Worm (Caenorhabditis elegans) whole organism, mixed stage, embryonic: Measurements from ENCODE around the gene srsx-37.

Source experiments
- M03D4.4 ChIP-seq: sonication (generic microtip); optimal IDR thresholded peaks from 2 replicates; lab custom pipeline; 2017; ENCODE audit warnings: mild to moderate bottlenecking, missing genetic modification characterization, missing compliant biosample characterization
- ces-1 ChIP-seq: fragments of 150-350 bp; optimal IDR thresholded peaks from 2 replicates; lab custom pipeline; 2014; ENCODE audit warnings: missing biosample characterization, missing genetic modification reagents, missing genetic modification characterization
- elt-3 ChIP-seq: fragments of 150-350 bp; optimal IDR thresholded peaks from 2 replicates; lab custom pipeline; 2014; ENCODE audit warnings: missing biosample characterization, missing genetic modification characterization
- mab-5 ChIP-seq: fragments of 150-350 bp; optimal IDR thresholded peaks from 2 replicates; lab custom pipeline; 2014; ENCODE audit warnings: missing biosample characterization, missing genetic modification characterization
- nhr-28 ChIP-seq: fragments of 150-350 bp; optimal IDR thresholded peaks from 2 replicates; lab custom pipeline; 2014; ENCODE audit warnings: missing biosample characterization, missing genetic modification characterization
- nhr-76 ChIP-seq: sonication (generic microtip); optimal IDR thresholded peaks from 2 replicates; lab custom pipeline; 2017; ENCODE audit warnings: missing biosample characterization, missing genetic modification characterization
- pha-4 ChIP-seq: fragments of 150-350 bp; optimal IDR thresholded peaks from 2 replicates; lab custom pipeline; 2018; ENCODE audit warnings: missing biosample characterization, missing genetic modification reagents, missing genetic modification characterization
- tbx-8 ChIP-seq: fragments of 200-800 bp; sonication (Bioruptor generic); optimal IDR thresholded peaks from 2 replicates; lab custom pipeline; 2018; ENCODE audit warnings: mild to moderate bottlenecking, missing genetic modification characterization, moderate library complexity, missing compliant biosample characterization
- unc-120 ChIP-seq: sonication (generic microtip); optimal IDR thresholded peaks from 2 replicates; lab custom pipeline; 2017; ENCODE audit warnings: missing genetic modification characterization, missing compliant biosample characterization; ENCODE audit not compliant: poor library complexity, severe bottlenecking
- unc-62 ChIP-seq: fragments of 150-350 bp; optimal IDR thresholded peaks from 2 replicates; lab custom pipeline; 2014; ENCODE audit warnings: missing biosample characterization, missing genetic modification reagents, missing genetic modification characterization

DNA sequence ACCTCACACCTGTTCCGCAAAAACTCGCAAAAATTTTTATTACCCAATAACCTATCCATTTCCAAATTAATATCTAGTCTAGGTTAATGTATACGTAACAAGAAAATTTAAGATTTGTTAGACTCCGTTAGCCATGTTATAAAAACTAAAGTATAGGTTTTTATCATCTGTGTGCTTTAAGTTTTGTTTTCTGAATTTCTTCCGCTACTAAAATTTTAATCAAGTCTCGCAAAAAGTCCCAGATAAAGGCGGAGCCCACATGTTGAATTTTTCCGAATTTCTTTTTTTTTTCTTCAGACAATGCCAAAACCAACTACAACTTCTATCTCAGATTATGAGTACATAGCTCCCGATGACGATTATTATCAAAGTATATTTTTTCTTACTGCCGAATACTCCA lies 26.7 kb downstream of the srsx-37 start, which contains the start of gene srw-13:
- no peak for TF ChIP-seq unc-62 (GFP tag; lab: Kevin White, UChicago)
- no peak for TF ChIP-seq tbx-8 (GFP tag; lab: Kevin White, UChicago)
- TF ChIP-seq M03D4.4 (tag; lab: Kevin White, UChicago) = no peak
- TF ChIP-seq ces-1 (GFP tag; lab: Kevin White, UChicago) = no peak
- TF ChIP-seq mab-5 (tag; lab: Kevin White, UChicago) = no peak
- TF ChIP-seq nhr-28 = no peak
- TF ChIP-seq nhr-76 (tag; lab: Kevin White, UChicago) = no peak
- no peak for TF ChIP-seq pha-4 (tag; lab: Kevin White, UChicago)
- TF ChIP-seq unc-120 (tag; lab: Kevin White, UChicago) = no peak
- no peak for TF ChIP-seq elt-3 (tag; lab: Kevin White, UChicago)
